Fruit fly (Drosophila melanogaster) whole organism, wandering third instar larva: ENCODE data around the gene Hipk.

Experiments
- Dfd ChIP-seq: fragments of >200 bp; optimal IDR thresholded peaks from 2 replicates; lab custom pipeline; 2017; ENCODE audit warnings: missing biosample characterization, missing genetic modification characterization
- Dif ChIP-seq: fragments of 200-275, 200-300 bp; sonication (Bioruptor generic); optimal IDR thresholded peaks from 2 replicates; lab custom pipeline; 2018; ENCODE audit warnings: missing biosample characterization, missing genetic modification characterization; ENCODE audit not compliant: partially characterized antibody
- fru ChIP-seq: fragments of 200-800 bp; sonication (Bioruptor generic); optimal IDR thresholded peaks from 3 replicates; lab custom pipeline; 2016; ENCODE audit warnings: missing biosample characterization, mild to moderate bottlenecking, missing genetic modification characterization
- sv ChIP-seq: fragments of 200-800 bp; sonication (Bioruptor generic); optimal IDR thresholded peaks from 3 replicates; lab custom pipeline; 2016; ENCODE audit warnings: missing biosample characterization, missing genetic modification characterization
- usp ChIP-seq: fragments of >200 bp; optimal IDR thresholded peaks from 2 replicates; lab custom pipeline; 2017; ENCODE audit warnings: missing biosample characterization, missing genetic modification characterization

- TF ChIP-seq usp (GFP tag; lab: Kevin White, UChicago) (no peak), Dfd (GFP tag; lab: Kevin White, UChicago) (no peak), Dif (no peak), sv (GFP tag; lab: Kevin White, UChicago) (no peak), fru (GFP tag; lab: Kevin White, UChicago) (no peak)
Measured at dm6 chr3L:524246-524645, 18.6 kb upstream of the Hipk start.
